Worm (Caenorhabditis elegans) whole organism, young adult: ENCODE measurements around the gene pqn-92.

Source experiments
- F37B4.10 ChIP-seq: fragments of 200-800 bp; sonication (Bioruptor generic); IDR thresholded peaks from 2 replicates; pipeline ENCODE4 v1.3.6; 2022; ENCODE audit warnings: missing genetic modification characterization, missing compliant biosample characterization
- cebp-1 ChIP-seq, 2 experiments: fragments of 200-800 bp in 1 of 2; sonication (Bioruptor generic) in 1 of 2; sonication (generic microtip) in 1 of 2; IDR thresholded peaks in 1 of 2; optimal IDR thresholded peaks in 1 of 2; 2 replicates each; pipeline versions ENCODE4 v1.3.6 to Lab custom; 2017 to 2022; ENCODE audit warnings: missing compliant biosample characterization in 2 of 2, missing genetic modification characterization in 2 of 2, mild to moderate bottlenecking in 1 of 2, missing genetic modification reagents in 1 of 2, moderate library complexity in 1 of 2
- die-1 ChIP-seq: sonication (generic microtip); optimal IDR thresholded peaks from 2 replicates; lab custom pipeline; 2016; ENCODE audit warnings: missing genotype, mild to moderate bottlenecking, missing genetic modification characterization, missing compliant biosample characterization
- dpl-1 ChIP-seq: fragments of 150-350 bp; optimal IDR thresholded peaks from 2 replicates; lab custom pipeline; 2014; ENCODE audit warnings: missing biosample characterization, missing genetic modification reagents, missing genetic modification characterization
- nhr-179 ChIP-seq: sonication (generic microtip); optimal IDR thresholded peaks from 2 replicates; lab custom pipeline; 2016; ENCODE audit warnings: mild to moderate bottlenecking, missing genetic modification characterization, missing compliant biosample characterization
- pha-4 ChIP-seq: fragments of 150-350 bp; sonication (generic microtip); optimal IDR thresholded peaks from 2 replicates; lab custom pipeline; 2014; ENCODE audit warnings: missing biosample characterization, missing genetic modification reagents, missing genetic modification characterization
- unc-130 ChIP-seq: sonication (generic microtip); optimal IDR thresholded peaks from 2 replicates; lab custom pipeline; 2016; ENCODE audit warnings: missing genetic modification reagents, missing genetic modification characterization, missing compliant biosample characterization
- unc-62 ChIP-seq: fragments of 150-350 bp; optimal IDR thresholded peaks from 2 replicates; lab custom pipeline; 2014; ENCODE audit warnings: missing biosample characterization, missing genetic modification reagents, missing genetic modification characterization

DNA sequence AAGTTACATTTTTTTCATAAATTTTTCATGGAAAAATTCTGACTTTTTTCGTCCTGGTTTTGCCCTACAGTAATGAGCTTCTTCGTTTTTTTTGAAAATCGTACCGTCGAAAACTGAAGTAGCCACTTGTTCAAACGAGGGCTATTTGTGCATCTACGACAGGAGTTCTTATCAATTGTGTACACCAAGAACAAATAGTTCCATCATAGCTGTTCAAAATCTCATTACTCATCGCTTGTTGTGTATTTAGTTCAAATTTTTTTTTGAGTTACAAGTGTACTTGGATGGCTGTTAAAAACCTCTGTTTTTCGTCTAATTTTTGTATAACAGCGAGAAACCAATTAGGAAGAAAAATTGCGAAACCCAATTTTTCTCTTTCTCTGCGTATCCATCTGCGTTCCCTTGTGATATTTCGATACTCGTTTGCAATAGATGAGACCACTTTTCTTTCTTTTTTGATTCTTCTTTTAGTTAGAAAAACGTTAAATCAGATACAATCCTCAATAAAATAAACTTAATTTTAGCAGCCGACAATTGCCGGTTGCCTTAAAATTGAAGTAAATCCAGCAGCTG, 2.7 kb upstream of the pqn-92 start:
- TF ChIP-seq cebp-1 (GFP tag; IDR thresholded peaks at IDR 0.05; lab: Robert Waterston, UW) (peak; percentile 84), cebp-1 (tag; optimal IDR thresholded peaks at IDR 0.05; lab: Kevin White, UChicago) (peak; percentile 92), nhr-179 (tag; lab: Kevin White, UChicago) (no peak), F37B4.10 (GFP tag; lab: Robert Waterston, UW) (no peak), dpl-1 (no peak), pha-4 (tag; lab: Kevin White, UChicago) (no peak), unc-62 (GFP tag; lab: Kevin White, UChicago) (no peak), unc-130 (no peak), die-1 (tag; lab: Kevin White, UChicago) (no peak)
